Worm (Caenorhabditis elegans) whole organism, late embryonic: Measurements from ENCODE around the gene acp-3.

Experiments
- ceh-24 ChIP-seq: sonication (generic microtip); optimal IDR thresholded peaks from 2 replicates; lab custom pipeline; 2016; ENCODE audit warnings: mild to moderate bottlenecking, missing genetic modification characterization, missing compliant biosample characterization
- mec-3 ChIP-seq: sonication (generic microtip); optimal IDR thresholded peaks from 2 replicates; lab custom pipeline; 2016; ENCODE audit warnings: borderline replicate concordance, missing genetic modification characterization, missing compliant biosample characterization
- pag-3 ChIP-seq: sonication (generic microtip); optimal IDR thresholded peaks from 2 replicates; lab custom pipeline; 2016; ENCODE audit warnings: missing compliant biosample characterization, missing genetic modification characterization, borderline replicate concordance
- tbx-2 ChIP-seq: sonication (generic microtip); optimal IDR thresholded peaks from 2 replicates; lab custom pipeline; 2016; ENCODE audit warnings: missing genetic modification characterization, missing compliant biosample characterization
- unc-86 ChIP-seq: sonication (generic microtip); optimal IDR thresholded peaks from 2 replicates; lab custom pipeline; 2016; ENCODE audit warnings: missing genetic modification characterization, missing compliant biosample characterization

ce11 chrII:8388001-8388513 is 48.9 kb downstream of the acp-3 start, which contains the start of gene drd-1:
- no peak for TF ChIP-seq pag-3
- no peak for TF ChIP-seq tbx-2 (tag; lab: Kevin White, UChicago)
- no peak for TF ChIP-seq ceh-24 (tag; lab: Kevin White, UChicago)
- no peak for TF ChIP-seq mec-3 (tag; lab: Kevin White, UChicago)
- TF ChIP-seq unc-86, result no peak
